Fruit fly (Drosophila melanogaster) whole organism, wandering third instar larva: ENCODE data around the gene CG1628.

Source experiments
- Abd-B ChIP-seq: fragments of >200 bp; optimal IDR thresholded peaks from 2 replicates; lab custom pipeline; 2017; ENCODE audit warnings: missing biosample characterization, missing genetic modification characterization
- CrebA ChIP-seq: fragments of 200-800 bp; sonication (Bioruptor generic); optimal IDR thresholded peaks from 2 replicates; lab custom pipeline; 2016; ENCODE audit warnings: missing biosample characterization, mild to moderate bottlenecking, missing genetic modification characterization, borderline replicate concordance
- HLH106 ChIP-seq: fragments of 200-800 bp; optimal IDR thresholded peaks from 3 replicates; lab custom pipeline; 2019; ENCODE audit warnings: missing biosample characterization, mild to moderate bottlenecking, missing genetic modification characterization, moderate library complexity
- Hr78 ChIP-seq: fragments of >200 bp; optimal IDR thresholded peaks from 2 replicates; lab custom pipeline; 2017; ENCODE audit warnings: missing biosample characterization, missing genetic modification characterization
- Hr83 ChIP-seq: fragments of 200-300 bp; sonication (Bioruptor generic); optimal IDR thresholded peaks from 2 replicates; lab custom pipeline; 2016; ENCODE audit warnings: missing biosample characterization, mild to moderate bottlenecking, missing genetic modification characterization, moderate library complexity; ENCODE audit not compliant: poor library complexity, severe bottlenecking
- Mio ChIP-seq: sonication (Bioruptor generic); optimal IDR thresholded peaks from 2 replicates; lab custom pipeline; 2016; ENCODE audit warnings: missing biosample characterization, missing genetic modification characterization
- Myc ChIP-seq: fragments of >200 bp; optimal IDR thresholded peaks from 2 replicates; lab custom pipeline; 2017
- h ChIP-seq: fragments of 200-800 bp; sonication (Bioruptor generic); optimal IDR thresholded peaks from 3 replicates; lab custom pipeline; 2016; ENCODE audit warnings: missing biosample characterization, mild to moderate bottlenecking, missing genetic modification characterization
- jim ChIP-seq: fragments of 175-275, 200-325 bp; sonication (Bioruptor generic); optimal IDR thresholded peaks from 2 replicates; lab custom pipeline; 2016; ENCODE audit warnings: missing biosample characterization, mild to moderate bottlenecking, missing genetic modification characterization
- psq ChIP-seq: fragments of 200-800 bp; sonication (Bioruptor generic); optimal IDR thresholded peaks from 3 replicates; lab custom pipeline; 2017; ENCODE audit warnings: missing biosample characterization, mild to moderate bottlenecking, missing genetic modification characterization, moderate library complexity
- rgr ChIP-seq: fragments of 200-800 bp; sonication (Bioruptor generic); optimal IDR thresholded peaks from 3 replicates; lab custom pipeline; 2016; ENCODE audit warnings: missing biosample characterization, mild to moderate bottlenecking, missing genetic modification characterization
- tai ChIP-seq: sonication (Bioruptor generic); optimal IDR thresholded peaks from 2 replicates; lab custom pipeline; 2016; ENCODE audit warnings: missing biosample characterization, missing genetic modification characterization
- usp ChIP-seq: fragments of >200 bp; optimal IDR thresholded peaks from 2 replicates; lab custom pipeline; 2017; ENCODE audit warnings: missing biosample characterization, missing genetic modification characterization

dm6 chrX:10607629-10608028, 5.1 kb upstream of the CG1628 start:
- TF ChIP-seq HLH106 (tag; lab: Kevin White, UChicago) (no peak), Abd-B (no peak), Mio (no peak), rgr (GFP tag; lab: Kevin White, UChicago) (no peak), Myc (lab: Kevin White, UChicago) (no peak), Hr78 (GFP tag; lab: Kevin White, UChicago) (no peak), jim (no peak), CrebA (GFP tag; lab: Kevin White, UChicago) (no peak), Hr83 (no peak), h (GFP tag; lab: Kevin White, UChicago) (no peak), psq (GFP tag; lab: Kevin White, UChicago) (no peak), usp (GFP tag; lab: Kevin White, UChicago) (no peak), tai (GFP tag; lab: Kevin White, UChicago) (no peak)
